Fruit fly (Drosophila melanogaster) whole organism, embryonic: Measurements from ENCODE around the gene CG17633.

Experiments used
- Abd-B ChIP-seq: fragments of 200-800 bp; sonication (Bioruptor generic); optimal IDR thresholded peaks from 2 replicates; lab custom pipeline; 2018; ENCODE audit warnings: missing biosample characterization, mild to moderate bottlenecking, missing genetic modification characterization, moderate library complexity
- Adf1 ChIP-seq: fragments of 200-800 bp; sonication (Bioruptor generic); IDR thresholded peaks from 2 replicates; pipeline ENCODE4 v1.3.6; 2022; ENCODE audit warnings: missing biosample characterization, missing genetic modification characterization
- Bgb ChIP-seq: fragments of 200-800 bp; sonication (Bioruptor generic); IDR thresholded peaks from 2 replicates; pipeline ENCODE4 v1.3.6; 2022; ENCODE audit warnings: missing biosample characterization, missing genetic modification characterization; ENCODE audit not compliant: partially characterized antibody
- CG10431 ChIP-seq: fragments of 200-800 bp; sonication (Bioruptor generic); optimal IDR thresholded peaks from 3 replicates; lab custom pipeline; 2018; ENCODE audit warnings: missing biosample characterization, mild to moderate bottlenecking, missing genetic modification characterization
- CG10462 ChIP-seq: fragments of 200-800 bp; sonication (Bioruptor generic); optimal IDR thresholded peaks from 2 replicates; lab custom pipeline; 2016; ENCODE audit warnings: missing biosample characterization, missing genetic modification characterization
- CG10543 ChIP-seq: fragments of 200-800 bp; sonication (Bioruptor generic); optimal IDR thresholded peaks from 3 replicates; lab custom pipeline; 2017; ENCODE audit warnings: missing biosample characterization, mild to moderate bottlenecking, missing genetic modification characterization, moderate library complexity
- CG10565 ChIP-seq: fragments of 200-800 bp; sonication (Bioruptor generic); optimal IDR thresholded peaks from 3 replicates; lab custom pipeline; 2016; ENCODE audit warnings: missing biosample characterization, mild to moderate bottlenecking, missing genetic modification characterization
- CG12659 ChIP-seq: fragments of 200-800 bp; sonication (Bioruptor generic); optimal IDR thresholded peaks from 3 replicates; lab custom pipeline; 2017; ENCODE audit warnings: mild to moderate bottlenecking, missing biosample characterization, missing genetic modification reagents, missing genetic modification characterization
- CG14965 ChIP-seq: fragments of 200-800 bp; sonication (Bioruptor generic); optimal IDR thresholded peaks from 2 replicates; lab custom pipeline; 2016; ENCODE audit warnings: missing biosample characterization, missing genetic modification characterization, borderline replicate concordance
- CG1647 ChIP-seq: fragments of 200-800 bp; sonication (Bioruptor generic); optimal IDR thresholded peaks from 3 replicates; lab custom pipeline; 2016; ENCODE audit warnings: missing biosample characterization, missing genetic modification characterization
- CG17912 ChIP-seq: fragments of 200-800 bp; sonication (Bioruptor generic); optimal IDR thresholded peaks from 2 replicates; lab custom pipeline; 2018; ENCODE audit warnings: missing biosample characterization, mild to moderate bottlenecking, missing genetic modification characterization
- CG18262 ChIP-seq: fragments of 200-800 bp; optimal IDR thresholded peaks from 3 replicates; lab custom pipeline; 2019; ENCODE audit warnings: missing biosample characterization, mild to moderate bottlenecking, missing genetic modification characterization, moderate library complexity
- CG18764 ChIP-seq: fragments of 200-800 bp; sonication (Bioruptor generic); optimal IDR thresholded peaks from 3 replicates; lab custom pipeline; 2016; ENCODE audit warnings: missing biosample characterization, missing genetic modification characterization
- CG2678 ChIP-seq: fragments of 200-800 bp; sonication (Bioruptor generic); optimal IDR thresholded peaks from 3 replicates; lab custom pipeline; 2019; ENCODE audit warnings: missing biosample characterization, mild to moderate bottlenecking, missing genetic modification characterization, moderate library complexity
- CG4424 ChIP-seq: fragments of 200-800 bp; sonication (Bioruptor generic); optimal IDR thresholded peaks from 3 replicates; lab custom pipeline; 2016; ENCODE audit warnings: missing biosample characterization, missing genetic modification characterization
- CG4617 ChIP-seq: fragments of 200-800 bp; sonication (Bioruptor generic); optimal IDR thresholded peaks from 3 replicates; lab custom pipeline; 2016; ENCODE audit warnings: missing biosample characterization, missing genetic modification characterization, borderline replicate concordance
- CG6813 ChIP-seq: fragments of 200-800 bp; sonication (Bioruptor generic); optimal IDR thresholded peaks from 2 replicates; lab custom pipeline; 2017; ENCODE audit warnings: missing biosample characterization, missing genetic modification characterization, mild to moderate bottlenecking, moderate library complexity, missing genetic modification reagents
- CG7556 ChIP-seq: fragments of 200-800 bp; sonication (Bioruptor generic); optimal IDR thresholded peaks from 2 replicates; lab custom pipeline; 2017; ENCODE audit warnings: missing biosample characterization, mild to moderate bottlenecking, missing genetic modification characterization
- CG7786 ChIP-seq: fragments of 200-800 bp; sonication (Bioruptor generic); optimal IDR thresholded peaks from 2 replicates; lab custom pipeline; 2016; ENCODE audit warnings: missing biosample characterization, missing genetic modification characterization
- CG9797 ChIP-seq: fragments of 200-800 bp; sonication (Bioruptor generic); optimal IDR thresholded peaks from 3 replicates; lab custom pipeline; 2018; ENCODE audit warnings: missing biosample characterization, mild to moderate bottlenecking, missing genetic modification characterization
- CG9817 ChIP-seq: fragments of 200-800 bp; sonication (Bioruptor generic); optimal IDR thresholded peaks from 2 replicates; lab custom pipeline; 2018; ENCODE audit warnings: missing biosample characterization, mild to moderate bottlenecking, missing genetic modification characterization, moderate library complexity
- CoRest ChIP-seq: fragments of 200-800 bp; sonication (Bioruptor generic); optimal IDR thresholded peaks from 3 replicates; lab custom pipeline; 2018; ENCODE audit warnings: missing biosample characterization, mild to moderate bottlenecking, missing genetic modification characterization, moderate library complexity
- Deaf1 ChIP-seq: fragments of 200-800 bp; optimal IDR thresholded peaks from 3 replicates; lab custom pipeline; 2019; ENCODE audit warnings: missing biosample characterization, mild to moderate bottlenecking, missing genetic modification characterization, moderate library complexity
- Dip2 ChIP-seq: fragments of 200-800 bp; sonication (Bioruptor generic); IDR thresholded peaks from 2 replicates; pipeline ENCODE4 v1.3.6; 2022; ENCODE audit warnings: missing biosample characterization, missing genetic modification characterization
- E2f2 ChIP-seq: fragments of 200-800 bp; sonication (Bioruptor generic); IDR thresholded peaks from 2 replicates; pipeline ENCODE4 v1.3.6; 2022; ENCODE audit warnings: missing biosample characterization, missing genetic modification characterization
- Ets65A ChIP-seq: fragments of 200-800 bp; sonication (Bioruptor generic); peaks from one replicate; lab custom pipeline; 2016; ENCODE audit warnings: missing biosample characterization, missing genetic modification characterization
- Fer2 ChIP-seq: fragments of 200-800 bp; sonication (Bioruptor generic); optimal IDR thresholded peaks from 2 replicates; lab custom pipeline; 2018; ENCODE audit warnings: missing biosample characterization, mild to moderate bottlenecking, missing genetic modification characterization, moderate library complexity
- HLH3B ChIP-seq: fragments of 200-800 bp; sonication (Bioruptor generic); IDR thresholded peaks from 2 replicates; pipeline ENCODE4 v1.3.6; 2022; ENCODE audit warnings: missing biosample characterization, missing genetic modification characterization
- HLH4C ChIP-seq: fragments of 200-800 bp; sonication (Bioruptor generic); IDR thresholded peaks from 3 replicates; pipeline ENCODE4 v1.3.6; 2022; ENCODE audit warnings: missing biosample characterization, missing genetic modification characterization; ENCODE audit not compliant: partially characterized antibody
- Hr3 ChIP-seq: fragments of 200-800 bp; sonication (Bioruptor generic); optimal IDR thresholded peaks from 3 replicates; lab custom pipeline; 2016; ENCODE audit warnings: missing biosample characterization, missing genetic modification characterization
- Opbp ChIP-seq: fragments of 200-800 bp; sonication (Bioruptor generic); IDR thresholded peaks from 3 replicates; pipeline ENCODE4 v1.3.6; 2022; ENCODE audit warnings: missing biosample characterization, missing genetic modification characterization; ENCODE audit not compliant: partially characterized antibody
- PHDP ChIP-seq: fragments of 200-800 bp; sonication (Bioruptor generic); optimal IDR thresholded peaks from 3 replicates; lab custom pipeline; 2018; ENCODE audit warnings: missing biosample characterization, mild to moderate bottlenecking, missing genetic modification characterization, moderate library complexity
- Sin3A ChIP-seq: fragments of >200 bp; optimal IDR thresholded peaks from 2 replicates; lab custom pipeline; 2018
- Sox102F ChIP-seq: fragments of 200-800 bp; sonication (Bioruptor generic); optimal IDR thresholded peaks from 2 replicates; lab custom pipeline; 2018; ENCODE audit warnings: missing biosample characterization, mild to moderate bottlenecking, missing genetic modification characterization, moderate library complexity
- Taf1 ChIP-seq: fragments of 200-800 bp; sonication (Bioruptor generic); IDR thresholded peaks from 2 replicates; pipeline ENCODE4 v1.3.6; 2022; ENCODE audit warnings: missing biosample characterization, missing genetic modification characterization
- ash1 ChIP-seq: fragments of 200-800 bp; sonication (Bioruptor generic); optimal IDR thresholded peaks from 2 replicates; lab custom pipeline; 2018; ENCODE audit warnings: missing biosample characterization, mild to moderate bottlenecking, missing genetic modification characterization
- chinmo ChIP-seq: fragments of 200-800 bp; sonication (Bioruptor generic); IDR thresholded peaks from 4 replicates; pipeline ENCODE4 v1.3.6; 2022; ENCODE audit warnings: missing biosample characterization, missing genetic modification characterization; ENCODE audit not compliant: partially characterized antibody
- corto ChIP-seq: fragments of 200-800 bp; sonication (Bioruptor generic); optimal IDR thresholded peaks from 2 replicates; lab custom pipeline; 2016; ENCODE audit warnings: missing biosample characterization, mild to moderate bottlenecking, missing genetic modification characterization, moderate library complexity
- dati ChIP-seq: fragments of 200-800 bp; sonication (Bioruptor generic); IDR thresholded peaks from 2 replicates; pipeline ENCODE4 v1.3.6; 2022; ENCODE audit warnings: missing biosample characterization, missing genetic modification characterization
- dysf ChIP-seq: fragments of 200-800 bp; sonication (Bioruptor generic); IDR thresholded peaks from 3 replicates; pipeline ENCODE4 v1.3.6; 2022; ENCODE audit warnings: missing biosample characterization, missing genetic modification characterization
- eyg ChIP-seq: fragments of 200-800 bp; sonication (Bioruptor generic); optimal IDR thresholded peaks from 3 replicates; lab custom pipeline; 2016; ENCODE audit warnings: missing biosample characterization, missing genetic modification characterization
- gem ChIP-seq: fragments of 200-800 bp; sonication (Bioruptor generic); optimal IDR thresholded peaks from 2 replicates; lab custom pipeline; 2019; ENCODE audit warnings: missing biosample characterization, mild to moderate bottlenecking, missing genetic modification characterization, moderate library complexity
- mam ChIP-seq: fragments of 200-800 bp; sonication (Bioruptor generic); optimal IDR thresholded peaks from 3 replicates; lab custom pipeline; 2016; ENCODE audit warnings: missing biosample characterization, missing genetic modification characterization
- mld ChIP-seq: fragments of 200-800 bp; sonication (Bioruptor generic); IDR thresholded peaks from 3 replicates; pipeline ENCODE4 v1.3.6; 2022; ENCODE audit warnings: missing biosample characterization, missing genetic modification characterization; ENCODE audit not compliant: partially characterized antibody
- sd ChIP-seq: fragments of 200-800 bp; sonication (Bioruptor generic); optimal IDR thresholded peaks from 3 replicates; lab custom pipeline; 2018; ENCODE audit warnings: missing biosample characterization, mild to moderate bottlenecking, missing genetic modification characterization, moderate library complexity
- slbo ChIP-seq: fragments of 200-800 bp; sonication (Bioruptor generic); IDR thresholded peaks from 2 replicates; pipeline ENCODE4 v1.3.6; 2022; ENCODE audit warnings: missing biosample characterization, missing genetic modification characterization
- slou ChIP-seq: fragments of 200-800 bp; sonication (Bioruptor generic); optimal IDR thresholded peaks from 3 replicates; lab custom pipeline; 2016; ENCODE audit warnings: missing biosample characterization, missing genetic modification characterization
- sqz ChIP-seq: fragments of 200-800 bp; sonication (Bioruptor generic); optimal IDR thresholded peaks from 3 replicates; lab custom pipeline; 2018; ENCODE audit warnings: missing biosample characterization, mild to moderate bottlenecking, missing genetic modification characterization
- tin ChIP-seq: fragments of 200-800 bp; sonication (Bioruptor generic); optimal IDR thresholded peaks from 3 replicates; lab custom pipeline; 2016; ENCODE audit warnings: missing biosample characterization, missing genetic modification characterization
- unpg ChIP-seq: fragments of 200-800 bp; sonication (Bioruptor generic); optimal IDR thresholded peaks from 3 replicates; lab custom pipeline; 2018; ENCODE audit warnings: missing biosample characterization, mild to moderate bottlenecking, missing genetic modification characterization, moderate library complexity
- z ChIP-seq: fragments of 200-800 bp; sonication (Bioruptor generic); IDR thresholded peaks from 3 replicates; pipeline ENCODE4 v1.3.6; 2022; ENCODE audit warnings: missing biosample characterization, missing genetic modification characterization

Gene CG17633

dm6 chr2L:9779147-9779546 is 10.3 kb downstream of the CG17633 start (continued):
- TF ChIP-seq sd (tag; lab: Kevin White, UChicago) (peak; percentile 44), HLH3B (no peak), CG18262 (tag; lab: Kevin White, UChicago) (no peak), CG10462 (GFP tag; lab: Kevin White, UChicago) (no peak), E2f2 (GFP tag; lab: Robert Waterston, UW) (no peak), unpg (peak; percentile 26), CG18764 (GFP tag; lab: Kevin White, UChicago) (no peak), sqz (no peak), Opbp (GFP tag; lab: Robert Waterston, UW) (no peak), CG14965 (GFP tag; lab: Kevin White, UChicago) (no peak), mam (GFP tag; lab: Kevin White, UChicago) (no peak), Ets65A (GFP tag; lab: Kevin White, UChicago) (peak; percentile 83), Sin3A (lab: Kevin White, UChicago) (no peak), eyg (GFP tag; lab: Kevin White, UChicago) (no peak), CG17912 (no peak), CG1647 (GFP tag; lab: Kevin White, UChicago) (no peak), CG6813 (GFP tag; lab: Kevin White, UChicago) (no peak), CG2678 (peak; percentile 52), PHDP (tag; lab: Kevin White, UChicago) (peak; percentile 43), slbo (GFP tag; lab: Robert Waterston, UW) (peak; percentile 67), Dip2 (no peak), Hr3 (GFP tag; lab: Kevin White, UChicago) (peak; percentile 29), CG4617 (no peak), CG7786 (GFP tag; lab: Kevin White, UChicago) (peak; percentile 30), CG7556 (GFP tag; lab: Kevin White, UChicago) (peak; percentile 42), chinmo (GFP tag; lab: Robert Waterston, UW) (no peak), dati (GFP tag; lab: Robert Waterston, UW) (no peak), dysf (GFP tag; lab: Robert Waterston, UW) (peak; percentile 46; the same call in 2 of the 3 replicates), HLH4C (GFP tag; lab: Robert Waterston, UW) (no peak), mld (GFP tag; lab: Robert Waterston, UW) (no peak), CG10431 (GFP tag; lab: Kevin White, UChicago) (no peak), CG9817 (peak; percentile 42), tin (GFP tag; lab: Kevin White, UChicago) (no peak), CG12659 (peak; percentile 44), gem (tag; lab: Kevin White, UChicago) (peak; percentile 61), CG10565 (GFP tag; lab: Kevin White, UChicago) (no peak), Sox102F (GFP tag; lab: Kevin White, UChicago) (no peak), Bgb (GFP tag; lab: Robert Waterston, UW) (no peak), Adf1 (GFP tag; lab: Robert Waterston, UW) (no peak), CG9797 (GFP tag; lab: Kevin White, UChicago) (no peak), Fer2 (tag; lab: Kevin White, UChicago) (no peak), slou (no peak), CG4424 (GFP tag; lab: Kevin White, UChicago) (no peak), corto (GFP tag; lab: Kevin White, UChicago) (no peak), z (GFP tag; lab: Robert Waterston, UW) (no peak), ash1 (GFP tag; lab: Kevin White, UChicago) (no peak), Abd-B (no peak), CoRest (tag; lab: Kevin White, UChicago) (peak; percentile 57), Deaf1 (tag; lab: Kevin White, UChicago) (peak; percentile 7), CG10543 (GFP tag; lab: Kevin White, UChicago) (peak; percentile 30), Taf1 (GFP tag; lab: Robert Waterston, UW) (no peak)
